Fruit fly (Drosophila melanogaster) whole organism, embryonic: ENCODE measurements around the gene CG33631.

Experiments
- Aef1 ChIP-seq: fragments of 200-800 bp; sonication (Bioruptor generic); IDR thresholded peaks from 3 replicates; pipeline ENCODE4 v1.3.6; 2022; ENCODE audit warnings: missing biosample characterization, missing genetic modification characterization
- CG10267 ChIP-seq: fragments of 200-800 bp; sonication (Bioruptor generic); optimal IDR thresholded peaks from 2 replicates; lab custom pipeline; 2018; ENCODE audit warnings: missing biosample characterization, mild to moderate bottlenecking, missing genetic modification characterization, moderate library complexity
- CG12236 ChIP-seq: fragments of 200-800 bp; sonication (Bioruptor generic); optimal IDR thresholded peaks from 2 replicates; lab custom pipeline; 2016; ENCODE audit warnings: missing biosample characterization, missing genetic modification characterization
- CG1233 ChIP-seq: fragments of 200-800 bp; sonication (Bioruptor generic); optimal IDR thresholded peaks from 4 replicates; lab custom pipeline; 2018; ENCODE audit warnings: missing biosample characterization, mild to moderate bottlenecking, missing genetic modification characterization
- CG13424 ChIP-seq: fragments of 200-800 bp; sonication (Bioruptor generic); optimal IDR thresholded peaks from 2 replicates; lab custom pipeline; 2019; ENCODE audit warnings: missing biosample characterization, mild to moderate bottlenecking, missing genetic modification characterization, moderate library complexity
- CG13894 ChIP-seq: fragments of 200-800 bp; sonication (Bioruptor generic); optimal IDR thresholded peaks from 3 replicates; lab custom pipeline; 2018; ENCODE audit warnings: missing biosample characterization, mild to moderate bottlenecking, missing genetic modification characterization, moderate library complexity
- CG18011 ChIP-seq: fragments of 200-800 bp; sonication (Bioruptor generic); optimal IDR thresholded peaks from 2 replicates; lab custom pipeline; 2017; ENCODE audit warnings: missing biosample characterization, missing genetic modification characterization, mild to moderate bottlenecking, moderate library complexity, missing genotype
- CG31441 ChIP-seq: fragments of 200-800 bp; sonication (Bioruptor generic); IDR thresholded peaks from 2 replicates; pipeline ENCODE4 v1.3.6; 2022; ENCODE audit warnings: missing biosample characterization, missing genetic modification characterization
- CG34376 ChIP-seq: fragments of 200-800 bp; sonication (Bioruptor generic); optimal IDR thresholded peaks from 2 replicates; lab custom pipeline; 2018; ENCODE audit warnings: missing biosample characterization, mild to moderate bottlenecking, missing genetic modification characterization
- CG34422 ChIP-seq: fragments of 200-800 bp; sonication (Bioruptor generic); IDR thresholded peaks from 3 replicates; pipeline ENCODE4 v1.3.6; 2022; ENCODE audit warnings: missing biosample characterization, missing genetic modification characterization
- CG6765 ChIP-seq: fragments of 200-800 bp; sonication (Bioruptor generic); optimal IDR thresholded peaks from 3 replicates; lab custom pipeline; 2017; ENCODE audit warnings: missing biosample characterization, mild to moderate bottlenecking, missing genetic modification characterization
- CHES-1-like ChIP-seq: fragments of 200-800 bp; sonication (Bioruptor generic); optimal IDR thresholded peaks from 2 replicates; lab custom pipeline; 2016; ENCODE audit warnings: missing biosample characterization, missing genetic modification characterization
- CkIIα-i1 ChIP-seq: fragments of 200-800 bp; sonication (Bioruptor generic); IDR thresholded peaks from 2 replicates; pipeline ENCODE4 v1.3.6; 2022; ENCODE audit warnings: missing biosample characterization, missing genetic modification characterization
- Dip2 ChIP-seq: fragments of 200-800 bp; sonication (Bioruptor generic); IDR thresholded peaks from 2 replicates; pipeline ENCODE4 v1.3.6; 2022; ENCODE audit warnings: missing biosample characterization, missing genetic modification characterization
- Dll ChIP-seq: fragments of 200-800 bp; sonication (Bioruptor generic); IDR thresholded peaks from 4 replicates; pipeline ENCODE4 v1.3.6; 2022; ENCODE audit warnings: missing biosample characterization, missing genetic modification characterization; ENCODE audit not compliant: partially characterized antibody
- E2f2 ChIP-seq: fragments of 200-800 bp; sonication (Bioruptor generic); IDR thresholded peaks from 2 replicates; pipeline ENCODE4 v1.3.6; 2022; ENCODE audit warnings: missing biosample characterization, missing genetic modification characterization
- ERR ChIP-seq: fragments of 200-800 bp; sonication (Bioruptor generic); optimal IDR thresholded peaks from 2 replicates; lab custom pipeline; 2016; ENCODE audit warnings: missing biosample characterization, missing genetic modification characterization
- Fer3 ChIP-seq: fragments of 200-800 bp; sonication (Bioruptor generic); optimal IDR thresholded peaks from 2 replicates; lab custom pipeline; 2018; ENCODE audit warnings: missing biosample characterization, mild to moderate bottlenecking, missing genetic modification characterization, moderate library complexity
- HLH54F ChIP-seq: fragments of 200-800 bp; sonication (Bioruptor generic); optimal IDR thresholded peaks from 3 replicates; lab custom pipeline; 2016; ENCODE audit warnings: missing biosample characterization, missing genetic modification characterization
- Hmr ChIP-seq: fragments of 200-800 bp; sonication (Bioruptor generic); optimal IDR thresholded peaks from 3 replicates; lab custom pipeline; 2017; ENCODE audit warnings: mild to moderate bottlenecking, missing biosample characterization, missing genetic modification reagents, missing genetic modification characterization
- Hr3 ChIP-seq: fragments of 200-800 bp; sonication (Bioruptor generic); optimal IDR thresholded peaks from 3 replicates; lab custom pipeline; 2016; ENCODE audit warnings: missing biosample characterization, missing genetic modification characterization
- Pdp1 ChIP-seq, 2 experiments: fragments of 200-800 bp; sonication (Bioruptor generic); optimal IDR thresholded peaks; 3 replicates each; lab custom pipeline; 2016; ENCODE audit warnings: missing biosample characterization in 2 of 2, missing genetic modification characterization in 2 of 2, mild to moderate bottlenecking in 1 of 2, moderate library complexity in 1 of 2
- Ptx1 ChIP-seq: fragments of 200-800 bp; sonication (Bioruptor generic); IDR thresholded peaks from 2 replicates; pipeline ENCODE4 v1.3.6; 2022; ENCODE audit warnings: missing biosample characterization, missing genetic modification characterization
- Rx ChIP-seq: fragments of 200-800 bp; sonication (Bioruptor generic); IDR thresholded peaks from 2 replicates; pipeline ENCODE4 v1.3.6; 2022; ENCODE audit warnings: missing biosample characterization, missing genetic modification characterization
- Sox100B ChIP-seq: fragments of 200-800 bp; sonication (Bioruptor generic); optimal IDR thresholded peaks from 3 replicates; lab custom pipeline; 2018; ENCODE audit warnings: missing biosample characterization, mild to moderate bottlenecking, missing genetic modification characterization
- Trl ChIP-seq, 3 experiments: fragments of >200 bp in 2 of 3; fragments of 200-800 bp in 1 of 3; sonication (Bioruptor generic) in 1 of 3; optimal IDR thresholded peaks; 2 replicates in 1 of 3; 3 replicates in 2 of 3; lab custom pipeline; 2016 to 2017; ENCODE audit warnings: missing biosample characterization in 1 of 3, missing genetic modification characterization in 1 of 3
- btn ChIP-seq: fragments of 200-800 bp; sonication (Bioruptor generic); optimal IDR thresholded peaks from 2 replicates; lab custom pipeline; 2016; ENCODE audit warnings: missing biosample characterization, missing genetic modification characterization
- ci ChIP-seq: fragments of 200-800 bp; sonication (Bioruptor generic); IDR thresholded peaks from 3 replicates; pipeline ENCODE4 v1.3.6; 2022; ENCODE audit warnings: missing biosample characterization, missing genetic modification characterization
- croc ChIP-seq: fragments of 200-800 bp; sonication (Bioruptor generic); conservative IDR thresholded peaks from 3 replicates; pipeline ENCODE4 v1.3.6; 2022; ENCODE audit warnings: missing biosample characterization, missing genetic modification characterization
- crp ChIP-seq, 2 experiments: fragments of 200-800 bp; sonication (Bioruptor generic); optimal IDR thresholded peaks; 2 replicates in 1 of 2; 3 replicates in 1 of 2; lab custom pipeline; 2017; ENCODE audit warnings: missing biosample characterization in 2 of 2, missing genetic modification characterization in 2 of 2, mild to moderate bottlenecking in 1 of 2, moderate library complexity in 1 of 2
- da ChIP-seq: fragments of 200-800 bp; sonication (Bioruptor generic); optimal IDR thresholded peaks from 2 replicates; lab custom pipeline; 2016; ENCODE audit warnings: missing biosample characterization, missing genetic modification characterization
- danr ChIP-seq: fragments of 200-800 bp; sonication (Bioruptor generic); IDR thresholded peaks from 2 replicates; pipeline ENCODE4 v1.3.6; 2022; ENCODE audit warnings: missing biosample characterization, missing genetic modification characterization
- dm ChIP-seq: fragments of 200-800 bp; sonication (Bioruptor generic); optimal IDR thresholded peaks from 3 replicates; lab custom pipeline; 2016; ENCODE audit warnings: missing biosample characterization, missing genetic modification characterization
- dmrt99B ChIP-seq: fragments of 200-800 bp; sonication (Bioruptor generic); optimal IDR thresholded peaks from 2 replicates; lab custom pipeline; 2018; ENCODE audit warnings: missing biosample characterization, mild to moderate bottlenecking, missing genetic modification characterization, moderate library complexity
- dysf ChIP-seq: fragments of 200-800 bp; sonication (Bioruptor generic); IDR thresholded peaks from 3 replicates; pipeline ENCODE4 v1.3.6; 2022; ENCODE audit warnings: missing biosample characterization, missing genetic modification characterization
- esg ChIP-seq: fragments of 200-800 bp; sonication (Bioruptor generic); conservative IDR thresholded peaks from 2 replicates; pipeline ENCODE4 v1.3.6; 2022; ENCODE audit warnings: missing biosample characterization, missing genetic modification characterization
- fd64A ChIP-seq: fragments of 200-800 bp; sonication (Bioruptor generic); optimal IDR thresholded peaks from 3 replicates; lab custom pipeline; 2018; ENCODE audit warnings: missing biosample characterization, mild to moderate bottlenecking, missing genetic modification characterization
- gem ChIP-seq: fragments of 200-800 bp; sonication (Bioruptor generic); optimal IDR thresholded peaks from 2 replicates; lab custom pipeline; 2019; ENCODE audit warnings: missing biosample characterization, mild to moderate bottlenecking, missing genetic modification characterization, moderate library complexity
- klu ChIP-seq: fragments of 200-800 bp; sonication (Bioruptor generic); IDR thresholded peaks from 2 replicates; pipeline ENCODE4 v1.3.6; 2022; ENCODE audit warnings: missing biosample characterization, missing genetic modification characterization
- lilli ChIP-seq: fragments of 200-800 bp; sonication (Bioruptor generic); optimal IDR thresholded peaks from 3 replicates; lab custom pipeline; 2016; ENCODE audit warnings: missing biosample characterization, missing genetic modification characterization
- onecut ChIP-seq: fragments of 200-800 bp; sonication (Bioruptor generic); IDR thresholded peaks from 2 replicates; pipeline ENCODE4 v1.3.6; 2022; ENCODE audit warnings: missing biosample characterization, missing genetic modification characterization
- pan ChIP-seq, 4 experiments: fragments of >200 bp in 3 of 4; fragments of 200-800 bp in 1 of 4; sonication (Bioruptor generic) in 1 of 4; optimal IDR thresholded peaks in 3 of 4; IDR thresholded peaks in 1 of 4; 2 replicates each; pipeline versions ENCODE4 v1.3.6 to Lab custom; 2017 to 2022; ENCODE audit warnings: missing biosample characterization in 2 of 4, missing genetic modification characterization in 2 of 4, mixed read lengths in 1 of 4
- pb ChIP-seq: fragments of 200-800 bp; sonication (Bioruptor generic); optimal IDR thresholded peaks from 3 replicates; lab custom pipeline; 2016; ENCODE audit warnings: missing biosample characterization, missing genetic modification characterization
- prd ChIP-seq, 3 experiments: fragments of >200 bp in 2 of 3; fragments of 200-800 bp in 1 of 3; sonication (Bioruptor generic) in 1 of 3; optimal IDR thresholded peaks in 2 of 3; IDR thresholded peaks in 1 of 3; 2 replicates in 2 of 3; 3 replicates in 1 of 3; pipeline versions ENCODE4 v1.3.6 to Lab custom; 2017 to 2022; ENCODE audit warnings: missing biosample characterization in 1 of 3, missing genetic modification characterization in 1 of 3
- pzg ChIP-seq: fragments of 200-800 bp; sonication (Bioruptor generic); optimal IDR thresholded peaks from 3 replicates; lab custom pipeline; 2018; ENCODE audit warnings: missing biosample characterization, mild to moderate bottlenecking, missing genetic modification characterization, moderate library complexity
- rib ChIP-seq: fragments of 200-800 bp; sonication (Bioruptor generic); IDR thresholded peaks from 2 replicates; pipeline ENCODE4 v1.3.6; 2022; ENCODE audit warnings: missing biosample characterization, missing genetic modification characterization
- tin ChIP-seq: fragments of 200-800 bp; sonication (Bioruptor generic); optimal IDR thresholded peaks from 3 replicates; lab custom pipeline; 2016; ENCODE audit warnings: missing biosample characterization, missing genetic modification characterization
- wdn ChIP-seq: fragments of 200-800 bp; sonication (Bioruptor generic); IDR thresholded peaks from 2 replicates; pipeline ENCODE4 v1.3.6; 2022; ENCODE audit warnings: missing biosample characterization, missing genetic modification characterization

CG33631 gene

DNA sequence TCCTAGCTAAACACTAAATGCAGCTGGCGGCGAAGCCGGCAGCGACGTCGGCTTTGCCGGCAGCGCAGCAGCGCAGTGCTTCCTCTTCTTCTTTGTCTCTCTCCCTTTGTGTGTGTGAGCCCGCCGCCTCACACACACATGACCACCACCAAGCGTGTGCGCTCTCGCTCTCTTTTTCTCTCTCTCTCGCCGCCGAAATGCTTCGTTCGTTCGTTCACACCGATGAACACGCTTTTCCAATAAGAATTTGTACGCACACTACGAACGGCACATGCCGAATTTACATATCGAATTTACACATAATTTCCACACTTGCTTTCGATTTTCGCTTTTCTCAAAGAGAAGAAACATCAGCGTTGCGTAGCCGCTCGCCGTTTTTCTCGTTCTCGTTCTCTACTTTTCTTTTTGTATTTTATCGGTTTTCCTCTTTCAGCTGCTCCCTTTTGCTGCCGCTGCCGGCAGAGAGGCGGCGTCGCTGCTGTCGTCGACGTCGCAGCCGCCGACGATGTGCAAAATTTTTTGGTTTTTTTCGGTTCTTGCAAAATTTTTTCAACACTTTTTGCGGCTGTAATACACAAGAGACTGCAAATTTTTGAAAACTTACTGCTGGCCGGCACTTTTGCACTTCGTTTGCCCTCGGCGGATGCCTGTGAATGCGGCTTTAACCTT, 45.5 kb downstream of the CG33631 start (continued):
- TF ChIP-seq danr (GFP tag; lab: Robert Waterston, UW) (no peak), wdn (0 out of 2 replicates have a peak, but pooled peaks have one; percentile 15), Dip2 (no peak), CHES-1-like (GFP tag; lab: Kevin White, UChicago) (no peak), lilli (GFP tag; lab: Kevin White, UChicago) (no peak), crp (GFP tag; optimal IDR thresholded peaks at IDR 0.05; lab: Kevin White, UChicago) (no peak), CkIIα-i1 (GFP tag; lab: Robert Waterston, UW) (no peak), CG1233 (no peak), Trl (optimal IDR thresholded peaks at IDR 0.05; lab: Kevin White, UChicago) (peak; percentile 97 to 98), Trl (GFP tag; optimal IDR thresholded peaks at IDR 0.05; lab: Kevin White, UChicago) (peak; percentile 2), Hr3 (GFP tag; lab: Kevin White, UChicago) (no peak), CG10267 (tag; lab: Kevin White, UChicago) (no peak), prd (optimal IDR thresholded peaks at IDR 0.05; lab: Kevin White, UChicago) (no peak), prd (GFP tag; IDR thresholded peaks at IDR 0.05; lab: Robert Waterston, UW) (0 out of 3 replicates have a peak, but pooled peaks have one; percentile 16), E2f2 (no peak), Dll (GFP tag; lab: Robert Waterston, UW) (peak; percentile 53; the same call in 2 of the 4 replicates), pzg (GFP tag; lab: Kevin White, UChicago) (no peak), fd64A (GFP tag; lab: Kevin White, UChicago) (no peak), CG18011 (GFP tag; lab: Kevin White, UChicago) (no peak), CG34422 (GFP tag; lab: Robert Waterston, UW) (peak; percentile 27; the same call in 1 of the 3 replicates), Pdp1 (GFP tag; optimal IDR thresholded peaks at IDR 0.05; lab: Kevin White, UChicago) (peak in 1 of 2 experiments; percentile 43), esg (GFP tag; lab: Robert Waterston, UW) (no peak), Hmr (GFP tag; lab: Kevin White, UChicago) (no peak), dmrt99B (tag; lab: Kevin White, UChicago) (no peak), CG13424 (tag; lab: Kevin White, UChicago) (peak; percentile 2), ERR (GFP tag; lab: Kevin White, UChicago) (no peak), ci (no peak; the same call in 2 of the 3 replicates), da (no peak), CG12236 (no peak), Ptx1 (GFP tag; lab: Robert Waterston, UW) (peak; percentile 16; the same call in 1 of the 2 replicates), rib (GFP tag; lab: Robert Waterston, UW) (no peak), pb (GFP tag; lab: Kevin White, UChicago) (no peak), CG34376 (peak; percentile 22), HLH54F (GFP tag; lab: Kevin White, UChicago) (no peak), dysf (GFP tag; lab: Robert Waterston, UW) (0 out of 3 replicates have a peak, but pooled peaks have one; percentile 14), pan (optimal IDR thresholded peaks at IDR 0.05; lab: Kevin White, UChicago) (no peak), pan (GFP tag; optimal IDR thresholded peaks at IDR 0.05 in 1 of 2, IDR thresholded peaks at IDR 0.05 in 1 of 2) (peak in 1 of 2 experiments; percentile 34), Rx (no peak), btn (GFP tag; lab: Kevin White, UChicago) (no peak), dm (peak; percentile 10), croc (GFP tag; lab: Robert Waterston, UW) (no peak), CG13894 (tag; lab: Kevin White, UChicago) (no peak), CG31441 (GFP tag; lab: Robert Waterston, UW) (peak; percentile 23; the same call in 1 of the 2 replicates), gem (tag; lab: Kevin White, UChicago) (peak; percentile 6), Fer3 (tag; lab: Kevin White, UChicago) (no peak), klu (GFP tag; lab: Robert Waterston, UW) (no peak), onecut (GFP tag; lab: Robert Waterston, UW) (peak; percentile 56; the same call in 1 of the 2 replicates), Sox100B (GFP tag; lab: Kevin White, UChicago) (no peak), Aef1 (GFP tag; lab: Robert Waterston, UW) (no peak), CG6765 (GFP tag; lab: Kevin White, UChicago) (no peak), tin (GFP tag; lab: Kevin White, UChicago) (no peak)
